Fruit fly (Drosophila melanogaster) whole organism, wandering third instar larva: ENCODE measurements around the gene CG12155.

Source experiments
- Dfd ChIP-seq: fragments of >200 bp; optimal IDR thresholded peaks from 2 replicates; lab custom pipeline; 2017; ENCODE audit warnings: missing biosample characterization, missing genetic modification characterization
- Jra ChIP-seq: sonication (Bioruptor generic); optimal IDR thresholded peaks from 2 replicates; lab custom pipeline; 2016; ENCODE audit warnings: missing biosample characterization, missing genetic modification characterization
- Mio ChIP-seq: sonication (Bioruptor generic); optimal IDR thresholded peaks from 2 replicates; lab custom pipeline; 2016; ENCODE audit warnings: missing biosample characterization, missing genetic modification characterization
- br ChIP-seq: fragments of 200-800 bp; sonication (Bioruptor generic); optimal IDR thresholded peaks from 2 replicates; lab custom pipeline; 2016; ENCODE audit warnings: missing biosample characterization, missing genetic modification characterization
- dl ChIP-seq, 2 experiments: fragments of 175-275, 200-275 bp in 1 of 2; fragments of 200-275 bp in 1 of 2; sonication (Bioruptor generic); optimal IDR thresholded peaks; lab custom pipeline; 2018; ENCODE audit warnings: mild to moderate bottlenecking in 2 of 2, missing biosample characterization in 2 of 2, missing genetic modification characterization in 2 of 2, moderate library complexity in 2 of 2; ENCODE audit not compliant: partially characterized antibody in 2 of 2, insufficient read depth in 1 of 2
- fru ChIP-seq: fragments of 200-800 bp; sonication (Bioruptor generic); optimal IDR thresholded peaks from 3 replicates; lab custom pipeline; 2016; ENCODE audit warnings: missing biosample characterization, mild to moderate bottlenecking, missing genetic modification characterization
- psq ChIP-seq: fragments of 200-800 bp; sonication (Bioruptor generic); optimal IDR thresholded peaks from 3 replicates; lab custom pipeline; 2017; ENCODE audit warnings: missing biosample characterization, mild to moderate bottlenecking, missing genetic modification characterization, moderate library complexity
- usp ChIP-seq: fragments of >200 bp; optimal IDR thresholded peaks from 2 replicates; lab custom pipeline; 2017; ENCODE audit warnings: missing biosample characterization, missing genetic modification characterization

DNA sequence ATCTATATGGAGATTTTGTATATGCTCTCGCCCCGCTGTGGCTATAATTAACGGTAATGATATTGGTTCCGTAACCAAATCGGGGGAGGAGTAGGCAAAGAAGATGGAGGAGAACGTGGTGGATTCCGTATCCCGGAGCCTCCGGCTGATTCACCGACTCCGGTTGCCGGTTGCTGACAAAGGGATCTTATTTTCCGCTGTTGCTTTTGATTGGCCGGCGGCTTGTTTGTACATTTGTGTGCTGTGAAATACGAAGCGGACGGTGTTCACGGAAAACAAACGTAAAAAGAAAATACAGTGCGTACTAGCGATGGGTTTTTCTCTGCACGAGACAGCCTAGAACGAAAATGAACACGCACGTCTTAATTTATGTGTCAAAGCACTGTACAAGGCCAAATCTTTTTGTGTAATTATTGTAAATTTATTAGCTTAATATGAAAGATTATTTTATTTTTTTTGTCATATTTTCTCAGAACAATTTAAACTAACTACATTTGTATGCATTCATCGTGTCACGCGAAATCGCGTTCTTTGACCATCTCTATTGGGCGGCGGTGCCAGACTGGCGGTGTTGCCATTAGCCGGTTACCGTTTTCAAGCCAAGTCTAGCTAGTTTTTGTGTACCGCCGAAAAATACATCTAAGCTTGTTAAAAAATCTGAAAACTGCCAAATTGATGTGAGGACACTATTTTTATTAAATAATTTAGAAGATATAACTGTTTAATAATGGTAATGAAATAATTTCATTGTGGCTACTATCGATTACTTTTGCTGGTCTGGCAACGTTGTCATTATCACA lies 5.8 kb downstream of the CG12155 start, which contains the start of the genes Pdp and Rab39:
- peak; percentile 69 for TF ChIP-seq br (GFP tag; lab: Kevin White, UChicago)
- TF ChIP-seq usp (GFP tag; lab: Kevin White, UChicago) = no peak
- peak; percentile 60 for TF ChIP-seq psq (GFP tag; lab: Kevin White, UChicago)
- peak; percentile 74 for TF ChIP-seq fru
- no peak for TF ChIP-seq Dfd (GFP tag; lab: Kevin White, UChicago)
- TF ChIP-seq Jra (GFP tag; lab: Kevin White, UChicago) = peak; percentile 56
- TF ChIP-seq Mio = no peak
- TF ChIP-seq dl (GFP tag; optimal IDR thresholded peaks at IDR 0.05; lab: Kevin White, UChicago; ENCODE audit: insufficient read depth in 1 of 2, partially characterized antibody in 2 of 2) = no peak
